Fruit fly (Drosophila melanogaster) Kc167 (cell line): Measurements from ENCODE around the gene Dnaaf6.

ENCODE experiments used
- Myc ChIP-seq: fragments of >200 bp; optimal IDR thresholded peaks from 2 replicates; lab custom pipeline; 2017; ENCODE audit warnings: missing external identifiers
- Sin3A ChIP-seq: fragments of >200 bp; optimal IDR thresholded peaks from 2 replicates; lab custom pipeline; 2018; ENCODE audit warnings: missing external identifiers
- insv ChIP-seq: fragments of >200 bp; optimal IDR thresholded peaks from 3 replicates; lab custom pipeline; 2018; ENCODE audit warnings: missing external identifiers
- psq ChIP-seq: fragments of >200 bp; optimal IDR thresholded peaks from 2 replicates; lab custom pipeline; 2017; ENCODE audit warnings: missing external identifiers
- ttk ChIP-seq: sonication (Bioruptor generic); optimal IDR thresholded peaks from 2 replicates; lab custom pipeline; 2017; ENCODE audit warnings: missing external identifiers

DNA sequence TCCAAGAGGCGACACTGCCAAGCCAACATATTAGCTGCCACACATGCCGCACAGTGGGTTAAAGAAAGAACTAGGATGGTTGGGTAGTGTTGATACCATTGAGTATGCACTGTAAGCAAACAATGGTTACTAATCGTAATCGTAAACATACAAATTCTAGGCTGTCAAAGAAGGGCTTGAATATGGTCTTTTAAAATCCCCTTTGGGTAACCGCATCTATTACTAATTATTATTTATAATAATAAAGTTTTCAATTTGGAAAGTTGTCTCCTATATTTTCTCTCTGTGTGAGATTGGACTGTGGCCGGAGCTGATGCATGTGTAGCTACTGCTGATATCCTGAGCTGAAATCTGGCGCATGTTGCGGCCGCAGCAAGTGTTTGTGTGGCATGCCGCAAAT is 47.2 kb downstream of the Dnaaf6 start:
- no peak for TF ChIP-seq ttk (lab: Kevin White, UChicago)
- no peak for TF ChIP-seq Sin3A
- no peak for TF ChIP-seq Myc (lab: Kevin White, UChicago)
- TF ChIP-seq psq (lab: Kevin White, UChicago), result no peak
- TF ChIP-seq insv (lab: Kevin White, UChicago), result no peak
